Fruit fly (Drosophila melanogaster) whole organism, embryonic: Measurements from ENCODE around the gene SLC5A11.

Experiments used
- Antp ChIP-seq: fragments of 200-800 bp; sonication (Bioruptor generic); optimal IDR thresholded peaks from 3 replicates; lab custom pipeline; 2016; ENCODE audit warnings: missing biosample characterization, missing genetic modification characterization
- Atf6 ChIP-seq: fragments of 200-800 bp; sonication (Bioruptor generic); IDR thresholded peaks from 2 replicates; pipeline ENCODE4 v1.3.6; 2022; ENCODE audit warnings: missing biosample characterization, missing genetic modification characterization
- C15 ChIP-seq: fragments of 200-800 bp; sonication (Bioruptor generic); IDR thresholded peaks from 3 replicates; pipeline ENCODE4 v1.3.6; 2022; ENCODE audit warnings: missing biosample characterization, missing genetic modification characterization
- CG10274 ChIP-seq: fragments of 200-800 bp; sonication (Bioruptor generic); optimal IDR thresholded peaks from 3 replicates; lab custom pipeline; 2017; ENCODE audit warnings: missing biosample characterization, mild to moderate bottlenecking, missing genetic modification characterization
- CG11085 ChIP-seq: fragments of 200-800 bp; sonication (Bioruptor generic); IDR thresholded peaks from 2 replicates; pipeline ENCODE4 v1.3.6; 2022; ENCODE audit warnings: missing biosample characterization, missing genetic modification characterization
- CG11093 ChIP-seq: fragments of 200-800 bp; sonication (Bioruptor generic); IDR thresholded peaks from 3 replicates; pipeline ENCODE4 v1.3.6; 2022; ENCODE audit warnings: missing biosample characterization, missing genetic modification characterization
- CG11398 ChIP-seq: fragments of 200-800 bp; sonication (Bioruptor generic); optimal IDR thresholded peaks from 2 replicates; lab custom pipeline; 2016; ENCODE audit warnings: missing biosample characterization, missing genetic modification characterization
- CG12155 ChIP-seq: fragments of 200-800 bp; sonication (Bioruptor generic); optimal IDR thresholded peaks from 3 replicates; lab custom pipeline; 2016; ENCODE audit warnings: missing biosample characterization, missing genetic modification characterization
- CG1603 ChIP-seq: fragments of 200-800 bp; sonication (Bioruptor generic); optimal IDR thresholded peaks from 2 replicates; lab custom pipeline; 2019; ENCODE audit warnings: missing biosample characterization, mild to moderate bottlenecking, missing genetic modification characterization, moderate library complexity
- CG17361 ChIP-seq: fragments of 200-800 bp; sonication (Bioruptor generic); IDR thresholded peaks from 3 replicates; pipeline ENCODE4 v1.3.6; 2022; ENCODE audit warnings: missing biosample characterization, missing genetic modification characterization
- CG17568 ChIP-seq: fragments of 200-800 bp; sonication (Bioruptor generic); optimal IDR thresholded peaks from 2 replicates; lab custom pipeline; 2018; ENCODE audit warnings: missing biosample characterization, mild to moderate bottlenecking, missing genetic modification characterization, moderate library complexity
- CG18476 ChIP-seq: fragments of 200-800 bp; sonication (Bioruptor generic); optimal IDR thresholded peaks from 2 replicates; lab custom pipeline; 2016; ENCODE audit warnings: missing biosample characterization, mild to moderate bottlenecking, missing genetic modification characterization
- CG18764 ChIP-seq: fragments of 200-800 bp; sonication (Bioruptor generic); optimal IDR thresholded peaks from 3 replicates; lab custom pipeline; 2016; ENCODE audit warnings: missing biosample characterization, missing genetic modification characterization
- CG2712 ChIP-seq: fragments of 200-800 bp; optimal IDR thresholded peaks from 3 replicates; lab custom pipeline; 2019; ENCODE audit warnings: missing biosample characterization, mild to moderate bottlenecking, missing genetic modification characterization, moderate library complexity
- CG3163 ChIP-seq: fragments of 200-800 bp; sonication (Bioruptor generic); optimal IDR thresholded peaks from 3 replicates; lab custom pipeline; 2016; ENCODE audit warnings: missing biosample characterization, missing genetic modification characterization
- CG32767 ChIP-seq: fragments of 200-800 bp; sonication (Bioruptor generic); IDR thresholded peaks from 2 replicates; pipeline ENCODE4 v1.3.6; 2022; ENCODE audit warnings: missing biosample characterization, missing genetic modification characterization
- CG34376 ChIP-seq: fragments of 200-800 bp; sonication (Bioruptor generic); optimal IDR thresholded peaks from 2 replicates; lab custom pipeline; 2018; ENCODE audit warnings: missing biosample characterization, mild to moderate bottlenecking, missing genetic modification characterization
- CG34422 ChIP-seq: fragments of 200-800 bp; sonication (Bioruptor generic); IDR thresholded peaks from 3 replicates; pipeline ENCODE4 v1.3.6; 2022; ENCODE audit warnings: missing biosample characterization, missing genetic modification characterization
- CG6272 ChIP-seq: fragments of 200-800 bp; sonication (Bioruptor generic); IDR thresholded peaks from 2 replicates; pipeline ENCODE4 v1.3.6; 2022; ENCODE audit warnings: missing biosample characterization, missing genetic modification characterization
- CG6654 ChIP-seq: fragments of 200-800 bp; sonication (Bioruptor generic); optimal IDR thresholded peaks from 2 replicates; lab custom pipeline; 2017; ENCODE audit warnings: missing biosample characterization, mild to moderate bottlenecking, missing genetic modification characterization
- CG8281 ChIP-seq: fragments of 200-800 bp; sonication (Bioruptor generic); optimal IDR thresholded peaks from 2 replicates; lab custom pipeline; 2018; ENCODE audit warnings: missing biosample characterization, mild to moderate bottlenecking, missing genetic modification characterization, moderate library complexity
- Chrac-16 ChIP-seq: fragments of 200-800 bp; sonication (Bioruptor generic); optimal IDR thresholded peaks from 3 replicates; lab custom pipeline; 2016; ENCODE audit warnings: missing biosample characterization, missing genetic modification characterization
- D19A ChIP-seq: fragments of 200-800 bp; optimal IDR thresholded peaks from 3 replicates; lab custom pipeline; 2019; ENCODE audit warnings: missing biosample characterization, mild to moderate bottlenecking, missing genetic modification characterization, moderate library complexity
- Dad ChIP-seq: fragments of 200-800 bp; sonication (Bioruptor generic); optimal IDR thresholded peaks from 3 replicates; lab custom pipeline; 2016; ENCODE audit warnings: missing biosample characterization, missing genetic modification characterization
- Dp ChIP-seq: fragments of 200-800 bp; sonication (Bioruptor generic); optimal IDR thresholded peaks from 2 replicates; lab custom pipeline; 2018; ENCODE audit warnings: missing biosample characterization, mild to moderate bottlenecking, missing genetic modification characterization, moderate library complexity
- E2f1 ChIP-seq: fragments of 200-800 bp; sonication (Bioruptor generic); IDR thresholded peaks from 2 replicates; pipeline ENCODE4 v1.3.6; 2022; ENCODE audit warnings: missing biosample characterization, missing genetic modification characterization
- Ets97D ChIP-seq: fragments of 200-800 bp; sonication (Bioruptor generic); optimal IDR thresholded peaks from 3 replicates; lab custom pipeline; 2016; ENCODE audit warnings: missing biosample characterization, missing genetic modification characterization
- H2.0 ChIP-seq: fragments of 200-800 bp; sonication (Bioruptor generic); IDR thresholded peaks from 2 replicates; pipeline ENCODE4 v1.3.6; 2022; ENCODE audit warnings: missing biosample characterization, missing genetic modification characterization
- HmgZ ChIP-seq: fragments of 200-800 bp; sonication (Bioruptor generic); optimal IDR thresholded peaks from 2 replicates; lab custom pipeline; 2018; ENCODE audit warnings: missing biosample characterization, mild to moderate bottlenecking, missing genetic modification characterization
- Med ChIP-seq: fragments of 200-800 bp; sonication (Bioruptor generic); peaks from one replicate; lab custom pipeline; 2016; ENCODE audit warnings: missing biosample characterization, missing genetic modification characterization, mild to moderate bottlenecking, inconsistent platforms, moderate library complexity
- NFAT ChIP-seq: fragments of 200-800 bp; sonication (Bioruptor generic); IDR thresholded peaks from 2 replicates; pipeline ENCODE4 v1.3.6; 2022; ENCODE audit warnings: missing biosample characterization, missing genetic modification characterization
- NfI ChIP-seq: fragments of 200-800 bp; sonication (Bioruptor generic); optimal IDR thresholded peaks from 3 replicates; lab custom pipeline; 2018; ENCODE audit warnings: missing biosample characterization, mild to moderate bottlenecking, missing genetic modification characterization, moderate library complexity
- Opbp ChIP-seq: fragments of 200-800 bp; sonication (Bioruptor generic); IDR thresholded peaks from 3 replicates; pipeline ENCODE4 v1.3.6; 2022; ENCODE audit warnings: missing biosample characterization, missing genetic modification characterization; ENCODE audit not compliant: partially characterized antibody
- Sox102F ChIP-seq: fragments of 200-800 bp; sonication (Bioruptor generic); optimal IDR thresholded peaks from 2 replicates; lab custom pipeline; 2018; ENCODE audit warnings: missing biosample characterization, mild to moderate bottlenecking, missing genetic modification characterization, moderate library complexity
- TFAM ChIP-seq: fragments of 200-800 bp; sonication (Bioruptor generic); optimal IDR thresholded peaks from 2 replicates; lab custom pipeline; 2017; ENCODE audit warnings: missing biosample characterization, missing genetic modification characterization, inconsistent platforms
- Xrp1 ChIP-seq: fragments of 200-800 bp; sonication (Bioruptor generic); IDR thresholded peaks from 2 replicates; pipeline ENCODE4 v1.3.6; 2022; ENCODE audit warnings: missing biosample characterization, missing genetic modification characterization
- amos ChIP-seq: fragments of 200-800 bp; sonication (Bioruptor generic); IDR thresholded peaks from 2 replicates; pipeline ENCODE4 v1.3.6; 2022; ENCODE audit warnings: missing biosample characterization, missing genetic modification characterization; ENCODE audit not compliant: partially characterized antibody
- danr ChIP-seq: fragments of 200-800 bp; sonication (Bioruptor generic); IDR thresholded peaks from 2 replicates; pipeline ENCODE4 v1.3.6; 2022; ENCODE audit warnings: missing biosample characterization, missing genetic modification characterization
- dm ChIP-seq: fragments of 200-800 bp; sonication (Bioruptor generic); optimal IDR thresholded peaks from 3 replicates; lab custom pipeline; 2016; ENCODE audit warnings: missing biosample characterization, missing genetic modification characterization
- ftz-f1 ChIP-seq: fragments of 200-800 bp; sonication (Bioruptor generic); optimal IDR thresholded peaks from 2 replicates; lab custom pipeline; 2016; ENCODE audit warnings: missing biosample characterization, missing genetic modification characterization
- jigr1 ChIP-seq: fragments of 200-800 bp; sonication (Bioruptor generic); IDR thresholded peaks from 3 replicates; pipeline ENCODE4 v1.3.6; 2022; ENCODE audit warnings: missing biosample characterization, missing genetic modification characterization
- knrl ChIP-seq: fragments of 200-800 bp; sonication (Bioruptor generic); IDR thresholded peaks from 3 replicates; pipeline ENCODE4 v1.3.6; 2022; ENCODE audit warnings: missing biosample characterization, missing genetic modification characterization; ENCODE audit not compliant: partially characterized antibody
- nerfin-2 ChIP-seq: fragments of 200-800 bp; sonication (Bioruptor generic); IDR thresholded peaks from 2 replicates; pipeline ENCODE4 v1.3.6; 2022; ENCODE audit warnings: missing biosample characterization, missing genetic modification characterization; ENCODE audit not compliant: partially characterized antibody
- nom ChIP-seq: fragments of 200-800 bp; sonication (Bioruptor generic); optimal IDR thresholded peaks from 2 replicates; lab custom pipeline; 2017; ENCODE audit warnings: missing biosample characterization, missing genetic modification characterization, mild to moderate bottlenecking, moderate library complexity, missing genetic modification reagents
- onecut ChIP-seq: fragments of 200-800 bp; sonication (Bioruptor generic); IDR thresholded peaks from 2 replicates; pipeline ENCODE4 v1.3.6; 2022; ENCODE audit warnings: missing biosample characterization, missing genetic modification characterization
- psq ChIP-seq: fragments of 200-800 bp; sonication (Bioruptor generic); optimal IDR thresholded peaks from 2 replicates; lab custom pipeline; 2017; ENCODE audit warnings: missing biosample characterization, missing genetic modification characterization
- run ChIP-seq: fragments of 200-800 bp; sonication (Bioruptor generic); optimal IDR thresholded peaks from 3 replicates; lab custom pipeline; 2018; ENCODE audit warnings: missing biosample characterization, mild to moderate bottlenecking, missing genetic modification characterization
- shn ChIP-seq: fragments of 200-800 bp; sonication (Bioruptor generic); optimal IDR thresholded peaks from 3 replicates; lab custom pipeline; 2016; ENCODE audit warnings: missing biosample characterization, missing genetic modification characterization
- so ChIP-seq: fragments of 200-800 bp; sonication (Bioruptor generic); IDR thresholded peaks from 3 replicates; pipeline ENCODE4 v1.3.6; 2022; ENCODE audit warnings: missing biosample characterization, missing genetic modification characterization
- sr ChIP-seq: fragments of 200-800 bp; sonication (Bioruptor generic); IDR thresholded peaks from 3 replicates; pipeline ENCODE4 v1.3.6; 2022; ENCODE audit warnings: missing biosample characterization, missing genetic modification characterization

SLC5A11 gene

dm6 chr2L:8212666-8213270 lies 7.8 kb upstream of the SLC5A11 start, which contains the start of the genes CG8372 and CG8360 (continued):
- TF ChIP-seq onecut (peak; percentile 96), CG3163 (GFP tag; lab: Kevin White, UChicago) (peak; percentile 94), CG11093 (GFP tag; lab: Robert Waterston, UW) (peak; percentile 99), nerfin-2 (no peak), Sox102F (GFP tag; lab: Kevin White, UChicago) (peak; percentile 98), Antp (peak; percentile 99), C15 (GFP tag; lab: Robert Waterston, UW) (peak; percentile 97), NfI (GFP tag; lab: Kevin White, UChicago) (peak; percentile 99), dm (GFP tag; lab: Kevin White, UChicago) (peak; percentile 98), CG6272 (GFP tag; lab: Robert Waterston, UW) (peak; percentile 99), Med (GFP tag; lab: Kevin White, UChicago) (peak; percentile 100), CG8281 (tag; lab: Kevin White, UChicago) (peak; percentile 91), so (GFP tag; lab: Robert Waterston, UW) (peak; percentile 99), Xrp1 (GFP tag; lab: Robert Waterston, UW) (peak; percentile 100), Atf6 (GFP tag; lab: Robert Waterston, UW) (peak; percentile 99), nom (peak; percentile 98), CG34422 (peak; percentile 99), ftz-f1 (peak; percentile 82), CG10274 (GFP tag; lab: Kevin White, UChicago) (peak; percentile 94), psq (GFP tag; lab: Kevin White, UChicago) (peak; percentile 95), TFAM (GFP tag; lab: Kevin White, UChicago) (peak; percentile 90), run (tag; lab: Kevin White, UChicago) (peak; percentile 96), sr (GFP tag; lab: Robert Waterston, UW) (peak; percentile 97), CG17361 (peak; percentile 97), CG11398 (peak; percentile 99), CG12155 (GFP tag; lab: Kevin White, UChicago) (peak; percentile 98), Opbp (no peak; the same call in 2 of the 3 replicates), danr (GFP tag; lab: Robert Waterston, UW) (peak; percentile 98), E2f1 (GFP tag; lab: Robert Waterston, UW) (peak; percentile 99), Chrac-16 (peak; percentile 99), CG34376 (GFP tag; lab: Kevin White, UChicago) (peak; percentile 98), CG18476 (peak; percentile 98), CG6654 (peak; percentile 93), CG2712 (tag; lab: Kevin White, UChicago) (peak; percentile 99), NFAT (GFP tag; lab: Robert Waterston, UW) (peak; percentile 99), knrl (GFP tag; lab: Robert Waterston, UW) (peak; percentile 57; the same call in 2 of the 3 replicates), CG11085 (GFP tag; lab: Robert Waterston, UW) (peak; percentile 98), CG32767 (GFP tag; lab: Robert Waterston, UW) (peak; percentile 98), CG17568 (peak; percentile 98), amos (0 out of 2 replicates have a peak, but pooled peaks have one; percentile 26), D19A (peak; percentile 93), HmgZ (tag; lab: Kevin White, UChicago) (peak; percentile 99), CG1603 (tag; lab: Kevin White, UChicago) (peak; percentile 97), Dp (GFP tag; lab: Kevin White, UChicago) (peak; percentile 45), Ets97D (GFP tag; lab: Kevin White, UChicago) (peak; percentile 96), Dad (peak; percentile 99), CG18764 (peak; percentile 98), jigr1 (GFP tag; lab: Robert Waterston, UW) (peak; percentile 97), shn (peak; percentile 99), H2.0 (GFP tag; lab: Robert Waterston, UW) (peak; percentile 99)
